Fruit fly (Drosophila melanogaster) whole organism, embryonic: Measurements from ENCODE around the gene Adsl.

Source experiments
- CG10431 ChIP-seq: fragments of 200-800 bp; sonication (Bioruptor generic); optimal IDR thresholded peaks from 3 replicates; lab custom pipeline; 2018; ENCODE audit warnings: missing biosample characterization, mild to moderate bottlenecking, missing genetic modification characterization
- CG10959 ChIP-seq: fragments of 200-800 bp; sonication (Bioruptor generic); IDR thresholded peaks from 2 replicates; pipeline ENCODE4 v1.3.6; 2022; ENCODE audit warnings: missing biosample characterization, missing genetic modification characterization
- CG12155 ChIP-seq: fragments of 200-800 bp; sonication (Bioruptor generic); optimal IDR thresholded peaks from 3 replicates; lab custom pipeline; 2016; ENCODE audit warnings: missing biosample characterization, missing genetic modification characterization
- CG12299 ChIP-seq: fragments of 200-800 bp; sonication (Bioruptor generic); optimal IDR thresholded peaks from 2 replicates; lab custom pipeline; 2018; ENCODE audit warnings: missing biosample characterization, mild to moderate bottlenecking, missing genetic modification characterization
- CG14860 ChIP-seq: fragments of 200-800 bp; sonication (Bioruptor generic); IDR thresholded peaks from 3 replicates; pipeline ENCODE4 v1.3.6; 2022; ENCODE audit warnings: missing biosample characterization, missing genetic modification characterization; ENCODE audit not compliant: partially characterized antibody
- CG17361 ChIP-seq: fragments of 200-800 bp; sonication (Bioruptor generic); IDR thresholded peaks from 3 replicates; pipeline ENCODE4 v1.3.6; 2022; ENCODE audit warnings: missing biosample characterization, missing genetic modification characterization
- CG17802 ChIP-seq: fragments of 200-800 bp; sonication (Bioruptor generic); optimal IDR thresholded peaks from 2 replicates; lab custom pipeline; 2018; ENCODE audit warnings: missing biosample characterization, mild to moderate bottlenecking, missing genetic modification characterization, moderate library complexity
- CG31388 ChIP-seq: fragments of 200-800 bp; sonication (Bioruptor generic); optimal IDR thresholded peaks from 2 replicates; lab custom pipeline; 2016; ENCODE audit warnings: missing biosample characterization, missing genetic modification characterization
- CG32767 ChIP-seq: fragments of 200-800 bp; sonication (Bioruptor generic); IDR thresholded peaks from 2 replicates; pipeline ENCODE4 v1.3.6; 2022; ENCODE audit warnings: missing biosample characterization, missing genetic modification characterization
- CG34224 ChIP-seq: fragments of 200-800 bp; sonication (Bioruptor generic); IDR thresholded peaks from 3 replicates; pipeline ENCODE4 v1.3.6; 2022; ENCODE audit warnings: missing biosample characterization, missing genetic modification characterization; ENCODE audit not compliant: partially characterized antibody
- CG4328 ChIP-seq: fragments of 200-800 bp; sonication (Bioruptor generic); optimal IDR thresholded peaks from 3 replicates; lab custom pipeline; 2017; ENCODE audit warnings: missing biosample characterization, missing genetic modification reagents, missing genetic modification characterization
- CG6689 ChIP-seq: fragments of 200-800 bp; sonication (Bioruptor generic); IDR thresholded peaks from 2 replicates; pipeline ENCODE4 v1.3.6; 2022; ENCODE audit warnings: missing biosample characterization, missing genetic modification characterization
- CG8388 ChIP-seq: fragments of 200-800 bp; sonication (Bioruptor generic); optimal IDR thresholded peaks from 2 replicates; lab custom pipeline; 2019; ENCODE audit warnings: missing biosample characterization, mild to moderate bottlenecking, missing genetic modification characterization, moderate library complexity
- CG9727 ChIP-seq: fragments of 200-800 bp; sonication (Bioruptor generic); optimal IDR thresholded peaks from 3 replicates; lab custom pipeline; 2017; ENCODE audit warnings: missing biosample characterization, mild to moderate bottlenecking, missing genetic modification characterization
- Dip2 ChIP-seq: fragments of 200-800 bp; sonication (Bioruptor generic); IDR thresholded peaks from 2 replicates; pipeline ENCODE4 v1.3.6; 2022; ENCODE audit warnings: missing biosample characterization, missing genetic modification characterization
- Eip74EF ChIP-seq, 2 experiments: fragments of 200-800 bp in 1 of 2; fragments of >200 bp in 1 of 2; sonication (Bioruptor generic) in 1 of 2; optimal IDR thresholded peaks; 2 replicates each; lab custom pipeline; 2017 to 2019; ENCODE audit warnings: missing biosample characterization in 2 of 2, missing genetic modification characterization in 2 of 2, mild to moderate bottlenecking in 1 of 2, moderate library complexity in 1 of 2
- Elba2 ChIP-seq: fragments of 200-800 bp; sonication (Bioruptor generic); optimal IDR thresholded peaks from 3 replicates; lab custom pipeline; 2016; ENCODE audit warnings: missing biosample characterization, missing genetic modification characterization
- Fer1 ChIP-seq: fragments of 200-800 bp; sonication (Bioruptor generic); optimal IDR thresholded peaks from 2 replicates; lab custom pipeline; 2017; ENCODE audit warnings: missing biosample characterization, mild to moderate bottlenecking, missing genetic modification characterization
- Gsc ChIP-seq: fragments of 200-800 bp; sonication (Bioruptor generic); IDR thresholded peaks from 2 replicates; pipeline ENCODE4 v1.3.6; 2022; ENCODE audit warnings: missing biosample characterization, missing genetic modification characterization
- HHEX ChIP-seq: fragments of 200-800 bp; sonication (Bioruptor generic); optimal IDR thresholded peaks from 3 replicates; lab custom pipeline; 2017; ENCODE audit warnings: missing biosample characterization, mild to moderate bottlenecking, missing genetic modification characterization, missing genetic modification reagents
- HmgZ ChIP-seq: fragments of 200-800 bp; sonication (Bioruptor generic); optimal IDR thresholded peaks from 2 replicates; lab custom pipeline; 2018; ENCODE audit warnings: missing biosample characterization, mild to moderate bottlenecking, missing genetic modification characterization
- MTF-1 ChIP-seq: fragments of 200-800 bp; sonication (Bioruptor generic); optimal IDR thresholded peaks from 2 replicates; lab custom pipeline; 2018; ENCODE audit warnings: missing biosample characterization, mild to moderate bottlenecking, missing genetic modification characterization, borderline replicate concordance
- Mrtf ChIP-seq: fragments of 200-800 bp; sonication (Bioruptor generic); IDR thresholded peaks from 3 replicates; pipeline ENCODE4 v1.3.6; 2022; ENCODE audit warnings: missing biosample characterization, missing genetic modification characterization
- Opbp ChIP-seq: fragments of 200-800 bp; sonication (Bioruptor generic); IDR thresholded peaks from 3 replicates; pipeline ENCODE4 v1.3.6; 2022; ENCODE audit warnings: missing biosample characterization, missing genetic modification characterization; ENCODE audit not compliant: partially characterized antibody
- Six4 ChIP-seq: fragments of 200-800 bp; sonication (Bioruptor generic); optimal IDR thresholded peaks from 2 replicates; lab custom pipeline; 2016; ENCODE audit warnings: missing biosample characterization, missing genetic modification characterization
- Vsx1 ChIP-seq: fragments of 200-800 bp; sonication (Bioruptor generic); optimal IDR thresholded peaks from 2 replicates; lab custom pipeline; 2017; ENCODE audit warnings: missing biosample characterization, mild to moderate bottlenecking, missing genetic modification characterization, missing genetic modification reagents
- abd-A ChIP-seq: fragments of 200-800 bp; sonication (Bioruptor generic); optimal IDR thresholded peaks from 3 replicates; lab custom pipeline; 2019; ENCODE audit warnings: missing biosample characterization, mild to moderate bottlenecking, missing genetic modification characterization, moderate library complexity
- bab2 ChIP-seq: fragments of 200-800 bp; sonication (Bioruptor generic); optimal IDR thresholded peaks from 2 replicates; lab custom pipeline; 2016; ENCODE audit warnings: missing biosample characterization, missing genetic modification characterization
- dmrt11E ChIP-seq: fragments of 200-800 bp; sonication (Bioruptor generic); optimal IDR thresholded peaks from 3 replicates; lab custom pipeline; 2018; ENCODE audit warnings: missing biosample characterization, mild to moderate bottlenecking, missing genetic modification characterization, moderate library complexity
- dpn ChIP-seq, 2 experiments: fragments of 200-800 bp; sonication (Bioruptor generic); optimal IDR thresholded peaks; 3 replicates each; lab custom pipeline; 2016; ENCODE audit warnings: missing biosample characterization in 2 of 2, missing genetic modification characterization in 2 of 2
- dysf ChIP-seq: fragments of 200-800 bp; sonication (Bioruptor generic); IDR thresholded peaks from 3 replicates; pipeline ENCODE4 v1.3.6; 2022; ENCODE audit warnings: missing biosample characterization, missing genetic modification characterization
- ems ChIP-seq: fragments of 200-800 bp; sonication (Bioruptor generic); optimal IDR thresholded peaks from 3 replicates; lab custom pipeline; 2016; ENCODE audit warnings: missing biosample characterization, missing genetic modification characterization
- grau ChIP-seq: fragments of 200-800 bp; optimal IDR thresholded peaks from 3 replicates; lab custom pipeline; 2019; ENCODE audit warnings: missing biosample characterization, mild to moderate bottlenecking, missing genetic modification characterization, moderate library complexity
- grn ChIP-seq: fragments of 200-800 bp; sonication (Bioruptor generic); optimal IDR thresholded peaks from 3 replicates; lab custom pipeline; 2017; ENCODE audit warnings: missing biosample characterization, missing genetic modification characterization
- hb ChIP-seq: fragments of 200-800 bp; sonication (Bioruptor generic); IDR thresholded peaks from 3 replicates; pipeline ENCODE4 v1.3.6; 2022; ENCODE audit warnings: missing biosample characterization, missing genetic modification characterization; ENCODE audit not compliant: partially characterized antibody
- hth ChIP-seq: fragments of >200 bp; optimal IDR thresholded peaks from 2 replicates; lab custom pipeline; 2017; ENCODE audit warnings: inconsistent platforms
- jing ChIP-seq: fragments of 200-800 bp; sonication (Bioruptor generic); optimal IDR thresholded peaks from 2 replicates; lab custom pipeline; 2018; ENCODE audit warnings: missing biosample characterization, mild to moderate bottlenecking, missing genetic modification characterization
- org-1 ChIP-seq: fragments of 200-800 bp; sonication (Bioruptor generic); optimal IDR thresholded peaks from 2 replicates; lab custom pipeline; 2017; ENCODE audit warnings: missing biosample characterization, missing genetic modification characterization
- pnt ChIP-seq: fragments of 200-800 bp; sonication (Bioruptor generic); optimal IDR thresholded peaks from 3 replicates; lab custom pipeline; 2016; ENCODE audit warnings: missing biosample characterization, missing genetic modification characterization
- pros ChIP-seq: fragments of 200-800 bp; sonication (Bioruptor generic); optimal IDR thresholded peaks from 3 replicates; lab custom pipeline; 2019; ENCODE audit warnings: missing biosample characterization, mild to moderate bottlenecking, missing genetic modification characterization, moderate library complexity
- ro ChIP-seq: fragments of 200-800 bp; sonication (Bioruptor generic); IDR thresholded peaks from 2 replicates; pipeline ENCODE4 v1.3.6; 2022; ENCODE audit warnings: missing biosample characterization, missing genetic modification characterization
- row ChIP-seq: fragments of 200-800 bp; sonication (Bioruptor generic); IDR thresholded peaks from 3 replicates; pipeline ENCODE4 v1.3.6; 2022; ENCODE audit warnings: missing biosample characterization, missing genetic modification characterization
- schlank ChIP-seq: fragments of 200-800 bp; sonication (Bioruptor generic); optimal IDR thresholded peaks from 2 replicates; lab custom pipeline; 2018; ENCODE audit warnings: missing biosample characterization, mild to moderate bottlenecking, missing genetic modification characterization
- stwl ChIP-seq: fragments of 200-800 bp; sonication (Bioruptor generic); optimal IDR thresholded peaks from 3 replicates; lab custom pipeline; 2018; ENCODE audit warnings: missing biosample characterization, mild to moderate bottlenecking, missing genetic modification characterization, moderate library complexity
- toy ChIP-seq: fragments of 200-800 bp; sonication (Bioruptor generic); IDR thresholded peaks from 2 replicates; pipeline ENCODE4 v1.3.6; 2022; ENCODE audit warnings: missing biosample characterization, missing genetic modification characterization
- vnd ChIP-seq: fragments of 200-800 bp; sonication (Bioruptor generic); IDR thresholded peaks from 3 replicates; pipeline ENCODE4 v1.3.6; 2022; ENCODE audit warnings: missing biosample characterization, missing genetic modification characterization; ENCODE audit not compliant: partially characterized antibody
- zen2 ChIP-seq: fragments of 200-800 bp; sonication (Bioruptor generic); IDR thresholded peaks from 3 replicates; pipeline ENCODE4 v1.3.6; 2022; ENCODE audit warnings: missing biosample characterization, missing genetic modification characterization; ENCODE audit not compliant: partially characterized antibody
- zfh2 ChIP-seq: fragments of 200-800 bp; sonication (Bioruptor generic); optimal IDR thresholded peaks from 2 replicates; lab custom pipeline; 2016; ENCODE audit warnings: missing biosample characterization, missing genetic modification characterization

Adsl gene

DNA sequence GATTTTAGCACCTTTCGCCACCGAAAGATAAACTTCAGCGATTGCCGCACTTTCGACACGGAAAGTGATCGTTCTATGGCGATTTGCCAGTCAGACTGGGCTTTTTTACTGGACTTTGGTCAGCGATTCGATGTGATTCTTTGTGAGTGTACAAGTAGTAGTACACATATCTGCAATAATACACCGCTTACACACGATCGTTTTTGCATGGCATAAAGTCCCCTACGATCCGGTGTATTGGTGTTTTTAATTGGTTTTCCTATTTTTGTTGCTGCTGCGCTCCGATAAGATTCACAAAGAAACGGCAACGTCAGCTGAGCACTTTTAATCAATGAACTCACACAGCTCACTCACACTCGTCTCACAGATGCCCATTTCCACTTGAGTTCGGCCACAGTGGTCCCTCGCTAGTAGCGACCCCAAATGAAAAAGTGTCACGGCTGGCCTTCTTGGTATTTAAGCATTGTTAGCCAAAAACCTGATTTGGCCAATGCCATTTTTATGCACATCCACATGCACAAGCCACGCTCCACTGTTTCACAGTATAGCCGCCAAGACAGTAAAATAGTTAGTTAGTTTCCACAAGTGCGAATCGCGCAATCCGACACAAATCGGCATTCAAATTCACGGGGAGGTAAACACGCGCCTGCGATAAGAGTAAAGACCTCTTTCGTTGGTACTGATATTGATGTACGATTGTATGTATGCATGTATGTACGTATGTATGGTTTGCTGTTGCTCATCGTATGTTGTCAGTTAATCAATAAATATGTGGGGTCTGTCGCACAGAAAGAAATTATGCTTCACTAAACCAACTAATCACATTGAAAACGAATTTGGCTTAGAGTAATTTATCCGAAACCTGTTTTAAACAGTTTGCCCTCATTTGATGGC is 34.5 kb downstream of the Adsl start (continued):
- TF ChIP-seq Mrtf (GFP tag; lab: Robert Waterston, UW) (peak; percentile 97), ro (GFP tag; lab: Robert Waterston, UW) (peak; percentile 84), CG4328 (peak; percentile 85), Eip74EF (GFP tag; optimal IDR thresholded peaks at IDR 0.05; lab: Kevin White, UChicago) (peak in 1 of 2 experiments; percentile 87), hb (no peak), grn (peak; percentile 76), hth (lab: Kevin White, UChicago) (no peak), CG34224 (GFP tag; lab: Robert Waterston, UW) (no peak), dmrt11E (tag; lab: Kevin White, UChicago) (peak; percentile 35), pnt (GFP tag; lab: Kevin White, UChicago) (peak; percentile 85), CG10431 (GFP tag; lab: Kevin White, UChicago) (peak; percentile 48), CG31388 (GFP tag; lab: Kevin White, UChicago) (peak; percentile 30), toy (GFP tag; lab: Robert Waterston, UW) (peak; percentile 94), CG12299 (peak; percentile 84), grau (tag; lab: Kevin White, UChicago) (peak; percentile 99), MTF-1 (GFP tag; lab: Kevin White, UChicago) (peak; percentile 68), Six4 (GFP tag; lab: Kevin White, UChicago) (peak; percentile 62), dysf (GFP tag; lab: Robert Waterston, UW) (peak; percentile 97), row (GFP tag; lab: Robert Waterston, UW) (peak; percentile 98), ems (GFP tag; lab: Kevin White, UChicago) (peak; percentile 86), Opbp (no peak), CG10959 (GFP tag; lab: Robert Waterston, UW) (peak; percentile 80), CG6689 (GFP tag; lab: Robert Waterston, UW) (peak; percentile 91), Gsc (GFP tag; lab: Robert Waterston, UW) (no peak), CG17802 (tag; lab: Kevin White, UChicago) (peak; percentile 54), CG9727 (peak; percentile 86), abd-A (tag; lab: Kevin White, UChicago) (peak; percentile 45), zfh2 (GFP tag; lab: Kevin White, UChicago) (peak; percentile 98), CG32767 (GFP tag; lab: Robert Waterston, UW) (peak; percentile 93), CG8388 (peak; percentile 63), schlank (tag; lab: Kevin White, UChicago) (peak; percentile 97), dpn (GFP tag; optimal IDR thresholded peaks at IDR 0.05; lab: Kevin White, UChicago) (peak; percentile 97), vnd (GFP tag; lab: Robert Waterston, UW) (peak; percentile 55; the same call in 2 of the 3 replicates), bab2 (GFP tag; lab: Kevin White, UChicago) (peak; percentile 97), jing (peak; percentile 82), Fer1 (peak; percentile 96), Dip2 (GFP tag; lab: Robert Waterston, UW) (peak; percentile 47; the same call in 1 of the 2 replicates), HmgZ (tag; lab: Kevin White, UChicago) (peak; percentile 98), Vsx1 (GFP tag; lab: Kevin White, UChicago) (peak; percentile 73), Elba2 (no peak), stwl (tag; lab: Kevin White, UChicago) (no peak), HHEX (GFP tag; lab: Kevin White, UChicago) (peak; percentile 92), CG14860 (GFP tag; lab: Robert Waterston, UW) (no peak), pros (GFP tag; lab: Kevin White, UChicago) (no peak), zen2 (GFP tag; lab: Robert Waterston, UW) (no peak), org-1 (GFP tag; lab: Kevin White, UChicago) (peak; percentile 95), CG12155 (GFP tag; lab: Kevin White, UChicago) (peak; percentile 94), CG17361 (GFP tag; lab: Robert Waterston, UW) (peak; percentile 63; the same call in 2 of the 3 replicates)
